Worm (Caenorhabditis elegans): Measurements from ENCODE around the gene gfi-3.
A peak's percentile ranks its signal among the peaks of the same experiment; 100 is the strongest.

Gene gfi-3

DNA sequence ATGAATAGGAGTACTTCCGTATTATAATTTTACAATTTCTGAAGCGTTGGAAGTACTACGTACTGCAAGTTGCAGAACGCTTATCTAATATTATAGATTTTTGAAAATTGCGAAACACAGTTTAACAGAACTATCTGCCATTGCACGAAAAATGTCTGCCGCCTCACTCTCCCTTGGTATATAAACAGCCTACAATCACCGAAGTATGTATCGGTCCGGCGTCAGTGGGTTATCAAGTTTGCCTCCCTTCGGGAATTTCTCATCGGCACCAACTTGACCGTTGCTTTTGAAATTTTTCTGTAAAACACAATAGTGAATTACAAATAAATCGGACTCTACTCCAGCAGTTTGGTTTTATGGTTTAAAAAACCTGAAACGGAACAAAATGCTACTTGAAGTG, 3.0 kb upstream of the gfi-3 start (continued):
- TF ChIP-seq mcd-1 (GFP tag; IDR thresholded peaks at IDR 0.05): peak; percentile 15; the same call in 1 of the 2 replicates
- TF ChIP-seq lin-40 (tag; optimal IDR thresholded peaks at IDR 0.05): peak; percentile 49
- TF ChIP-seq lin-26 (GFP tag; IDR thresholded peaks at IDR 0.05): peak; percentile 45; the same call in 1 of the 2 replicates
- TF ChIP-seq B0336.3 (GFP tag; IDR thresholded peaks at IDR 0.05): no peak
- TF ChIP-seq K11D2.4 (GFP tag; IDR thresholded peaks at IDR 0.05): no peak
- TF ChIP-seq lag-1 (GFP tag; IDR thresholded peaks at IDR 0.05): no peak
- TF ChIP-seq B0261.1 (tag; optimal IDR thresholded peaks at IDR 0.05): peak; percentile 51
- no peak for TF ChIP-seq athp-1 (tag; optimal IDR thresholded peaks at IDR 0.05)
- 0 out of 2 replicates have a peak, but pooled peaks have one; percentile 17 for TF ChIP-seq pbrm-1 (GFP tag; IDR thresholded peaks at IDR 0.05)
- TF ChIP-seq attf-3 (GFP tag; conservative IDR thresholded peaks at IDR 0.05): no peak
- TF ChIP-seq madf-3 (GFP tag; IDR thresholded peaks at IDR 0.05): 0 out of 2 replicates have a peak, but pooled peaks have one; percentile 64
- no peak for TF ChIP-seq attf-6 (GFP tag; IDR thresholded peaks at IDR 0.05)
- TF ChIP-seq atf-7 (tag; optimal IDR thresholded peaks at IDR 0.05): no peak
- TF ChIP-seq rpc-1 (optimal IDR thresholded peaks at IDR 0.05): peak; percentile 49
- TF ChIP-seq rpc-1 (tag; optimal IDR thresholded peaks at IDR 0.05): peak; percentile 33
- TF ChIP-seq ZK185.1 (tag; optimal IDR thresholded peaks at IDR 0.05; ENCODE audit: poor library complexity, severe bottlenecking): peak; percentile 38

- TF ChIP-seq attf-6 (GFP tag; IDR thresholded peaks at IDR 0.05): no peak
- 0 out of 2 replicates have a peak, but pooled peaks have one; percentile 16 for TF ChIP-seq ztf-25 (GFP tag; IDR thresholded peaks at IDR 0.05)
- peak; percentile 85 for TF ChIP-seq snpc-1.1 (tag; optimal IDR thresholded peaks at IDR 0.05; ENCODE audit: insufficient read depth)
- TF ChIP-seq hmg-1.2 (GFP tag; IDR thresholded peaks at IDR 0.05): peak; percentile 10; the same call in 1 of the 2 replicates
- TF ChIP-seq lin-35 (GFP tag; optimal IDR thresholded peaks at IDR 0.05): peak in 1 of 3 experiments; percentile 19
- no peak for TF ChIP-seq lin-54 (GFP tag; optimal IDR thresholded peaks at IDR 0.05)
- peak; percentile 96 for TF ChIP-seq snpc-4 (GFP tag; optimal IDR thresholded peaks at IDR 0.05)
- TF ChIP-seq snpc-4 (tag; optimal IDR thresholded peaks at IDR 0.05): peak; percentile 92 to 98 (median 97)
- peak; percentile 22 for TF ChIP-seq lin-40 (tag; optimal IDR thresholded peaks at IDR 0.05)
- TF ChIP-seq tbp1 (GFP tag; optimal IDR thresholded peaks at IDR 0.05): peak; percentile 43
- TF ChIP-seq xnd-1 (tag; optimal IDR thresholded peaks at IDR 0.05): no peak
- TF ChIP-seq cebp-1 (GFP tag; IDR thresholded peaks at IDR 0.05): peak; percentile 61; the same call in 1 of the 2 replicates
- TF ChIP-seq cebp-1 (tag; optimal IDR thresholded peaks at IDR 0.05): peak; percentile 93
- peak; percentile 60 for TF ChIP-seq snpc-3.4 (tag; optimal IDR thresholded peaks at IDR 0.05)
These were observed 2.2 kb upstream of the gfi-3 start for ce11 chrX:14478193-14478592.

DNA sequence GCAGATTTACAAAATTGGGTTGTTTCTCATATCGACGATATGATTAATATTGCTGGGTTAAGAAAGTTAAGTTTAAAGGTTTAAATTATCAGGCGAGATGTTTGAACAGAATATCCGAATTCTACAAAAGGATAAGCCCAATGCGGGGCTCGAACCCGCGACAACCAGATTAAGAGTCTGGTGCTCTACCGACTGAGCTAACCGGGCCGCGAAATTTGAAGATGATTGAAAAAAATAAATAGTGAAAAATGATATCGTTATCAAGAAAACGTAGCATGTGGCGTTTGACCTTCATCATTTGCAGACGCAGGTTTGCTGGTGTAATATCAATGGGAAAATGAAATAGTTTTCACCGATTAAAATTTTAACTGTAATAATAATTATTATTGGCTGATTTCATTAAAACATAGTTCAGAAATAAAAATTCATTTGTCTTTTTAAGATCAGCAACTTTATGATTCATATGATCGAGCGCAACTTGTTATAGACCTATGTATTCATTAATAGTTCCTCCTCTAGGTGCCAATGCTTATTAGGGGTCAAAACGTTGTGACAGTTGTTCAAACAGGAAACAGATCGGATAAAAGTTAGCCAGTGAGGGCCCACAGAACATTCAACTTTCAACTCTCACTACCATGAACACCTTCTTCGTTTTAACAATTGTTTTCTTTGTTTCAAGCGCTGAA, 1.5 kb upstream of the gfi-3 start, which contains the start of gene M163.11:
TSS of gene M163.11 (plus strand) at position 636 of the 686 bp plus-strand sequence.
- TF ChIP-seq F57C9.4 (tag; optimal IDR thresholded peaks at IDR 0.05) (no peak), mes-4 (tag; optimal IDR thresholded peaks at IDR 0.05) (peak; percentile 61), Y53G8AR.9 (GFP tag; conservative IDR thresholded peaks at IDR 0.05) (no peak), somi-1 (GFP tag; optimal IDR thresholded peaks at IDR 0.05) (no peak), C17E4.6 (GFP tag; IDR thresholded peaks at IDR 0.05) (no peak), lsy-27 (tag; optimal IDR thresholded peaks at IDR 0.05; ENCODE audit: borderline replicate concordance, insufficient read depth) (peak; percentile 56), lin-26 (GFP tag; IDR thresholded peaks at IDR 0.05) (peak; percentile 96), egl-44 (GFP tag; IDR thresholded peaks at IDR 0.05) (0 out of 2 replicates have a peak, but pooled peaks have one; percentile 46), cebp-2 (GFP tag; IDR thresholded peaks at IDR 0.05) (0 out of 2 replicates have a peak, but pooled peaks have one; percentile 77), sptf-2 (GFP tag; optimal IDR thresholded peaks at IDR 0.05) (no peak), lin-35 (GFP tag; optimal IDR thresholded peaks at IDR 0.05) (peak in 1 of 3 experiments; percentile 62), mxl-1 (tag; optimal IDR thresholded peaks at IDR 0.05) (peak; percentile 57), egl-18 (GFP tag; IDR thresholded peaks at IDR 0.05) (no peak), F10E7.11 (tag; optimal IDR thresholded peaks at IDR 0.05) (no peak), lin-54 (GFP tag; optimal IDR thresholded peaks at IDR 0.05) (peak; percentile 46), unc-62 (GFP tag; optimal IDR thresholded peaks at IDR 0.05) (no peak), let-526 (GFP tag; IDR thresholded peaks at IDR 0.05) (no peak), ztf-6 (GFP tag; IDR thresholded peaks at IDR 0.05) (0 out of 2 replicates have a peak, but pooled peaks have one; percentile 13), madf-8 (GFP tag; conservative IDR thresholded peaks at IDR 0.05) (no peak), snpc-1.3 (tag; optimal IDR thresholded peaks at IDR 0.05; ENCODE audit: insufficient read depth) (peak; percentile 63)
